1 fruit fly cellular context compared by ENCODE assay signal in the genomic region with DNA sequence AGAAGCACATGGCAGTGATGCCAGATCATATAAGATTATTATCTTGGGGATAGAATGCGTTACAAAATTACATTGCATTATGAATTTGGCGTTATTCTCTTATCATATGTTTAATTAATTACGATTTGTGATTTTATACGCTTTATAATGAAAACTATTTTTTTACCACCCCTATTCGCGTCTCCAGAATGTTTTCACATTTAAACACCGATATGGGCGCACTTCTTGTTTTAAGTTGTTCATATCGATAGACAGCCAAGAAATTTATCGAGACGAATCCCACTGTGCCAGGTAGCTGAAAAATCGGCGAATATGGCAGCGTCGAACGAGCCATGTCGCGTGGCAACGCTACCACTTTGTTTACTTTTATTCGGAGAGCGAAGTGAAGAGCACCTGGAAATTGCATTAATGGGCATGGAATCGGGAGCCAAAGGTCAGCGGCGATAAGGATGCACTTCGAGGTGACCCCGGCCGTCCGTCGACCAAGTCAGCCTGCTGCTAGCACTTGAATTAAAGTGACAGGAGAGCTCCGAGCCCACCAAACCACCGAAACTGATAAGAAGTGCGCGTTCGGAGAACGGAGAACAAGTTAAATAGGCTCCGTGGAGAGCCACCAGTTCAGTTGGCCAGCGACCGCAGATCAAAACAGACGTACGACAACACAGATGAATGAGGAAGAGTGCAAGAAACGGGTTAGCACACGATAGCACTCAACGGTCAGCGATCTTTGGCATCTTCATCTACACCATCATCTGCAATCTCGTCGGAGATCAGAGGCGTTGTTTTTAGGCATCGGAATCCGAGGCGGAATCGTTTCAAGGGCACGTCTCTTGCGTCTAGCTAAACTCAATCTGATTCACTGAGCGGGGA.
A peak's percentile ranks its signal among the peaks of the same experiment; 100 is the strongest.
TF ChIP-seq lines count a peak whose summit lies in the region.

Gale (plus strand) TSS at position 401 of the 870 bp plus-strand sequence.

TF ChIP-seq in whole organism, embryonic, 481 proteins besides CTCF, POLR2A, EP300 and RAD21 (continued from another document and continues in another):
- TF ChIP-seq nom (GFP tag; optimal IDR thresholded peaks at IDR 0.05; lab: Kevin White, UChicago) (peak; percentile 72), CG11504 (tag; optimal IDR thresholded peaks at IDR 0.05; lab: Kevin White, UChicago) (peak; percentile 2), Poxn (GFP tag; IDR thresholded peaks at IDR 0.05; lab: Robert Waterston, UW) (no peak), HLH3B (GFP tag; IDR thresholded peaks at IDR 0.05; lab: Robert Waterston, UW) (peak; percentile 20; the same call in 1 of the 2 replicates), CG13123 (GFP tag; optimal IDR thresholded peaks at IDR 0.05; lab: Kevin White, UChicago) (no peak), Trl (optimal IDR thresholded peaks at IDR 0.05; lab: Kevin White, UChicago) (peak; percentile 63 to 80), Trl (GFP tag; optimal IDR thresholded peaks at IDR 0.05; lab: Kevin White, UChicago) (no peak), C15 (GFP tag; IDR thresholded peaks at IDR 0.05; lab: Robert Waterston, UW) (no peak), CG4820 (GFP tag; optimal IDR thresholded peaks at IDR 0.05; lab: Kevin White, UChicago) (no peak), jumu (GFP tag; optimal IDR thresholded peaks at IDR 0.05; lab: Kevin White, UChicago) (peak; percentile 2), Myb (GFP tag; optimal IDR thresholded peaks at IDR 0.05; lab: Kevin White, UChicago) (peak; percentile 59), vnd (GFP tag; IDR thresholded peaks at IDR 0.05; lab: Robert Waterston, UW; ENCODE audit: partially characterized antibody) (peak; percentile 53; the same call in 1 of the 3 replicates), CG4360 (GFP tag; IDR thresholded peaks at IDR 0.05; lab: Robert Waterston, UW) (no peak), CG17328 (GFP tag; IDR thresholded peaks at IDR 0.05; lab: Robert Waterston, UW) (no peak; the same call in 1 of the 2 replicates), ci (GFP tag; IDR thresholded peaks at IDR 0.05; lab: Robert Waterston, UW) (peak; percentile 48; the same call in 1 of the 3 replicates), caup (GFP tag; optimal IDR thresholded peaks at IDR 0.05; lab: Kevin White, UChicago; ENCODE audit: severe bottlenecking) (peak; percentile 5), al (GFP tag; IDR thresholded peaks at IDR 0.05; lab: Robert Waterston, UW) (peak; percentile 10; the same call in 1 of the 2 replicates), CG13296 (GFP tag; optimal IDR thresholded peaks at IDR 0.05; lab: Kevin White, UChicago) (no peak), CG42726 (GFP tag; IDR thresholded peaks at IDR 0.05; lab: Robert Waterston, UW; ENCODE audit: partially characterized antibody) (peak; percentile 45; the same call in 1 of the 2 replicates), CG1603 (tag; optimal IDR thresholded peaks at IDR 0.05; lab: Kevin White, UChicago) (peak; percentile 27), CG9932 (GFP tag; IDR thresholded peaks at IDR 0.05; lab: Robert Waterston, UW) (no peak; the same call in 1 of the 2 replicates), z (GFP tag; IDR thresholded peaks at IDR 0.05; lab: Robert Waterston, UW) (no peak), CG11560 (tag; IDR thresholded peaks at IDR 0.05; lab: Robert Waterston, UW) (peak; percentile 55; the same call in 2 of the 3 replicates), Hand (GFP tag; optimal IDR thresholded peaks at IDR 0.05; lab: Kevin White, UChicago) (no peak), slbo (GFP tag; IDR thresholded peaks at IDR 0.05; lab: Robert Waterston, UW) (peak; percentile 20; the same call in 1 of the 2 replicates), Bdp1 (GFP tag; optimal IDR thresholded peaks at IDR 0.05; lab: Kevin White, UChicago) (no peak), Aef1 (GFP tag; IDR thresholded peaks at IDR 0.05; lab: Robert Waterston, UW) (no peak), exex (tag; optimal IDR thresholded peaks at IDR 0.05; lab: Kevin White, UChicago) (peak; percentile 32), prd (optimal IDR thresholded peaks at IDR 0.05; lab: Kevin White, UChicago) (no peak), prd (GFP tag; IDR thresholded peaks at IDR 0.05; lab: Robert Waterston, UW) (peak; percentile 23; the same call in 1 of the 3 replicates), Med (GFP tag; lab: Kevin White, UChicago) (peak; percentile 90), CG32532 (GFP tag; IDR thresholded peaks at IDR 0.05; lab: Robert Waterston, UW) (peak; percentile 24; the same call in 1 of the 2 replicates), Jarid2 (GFP tag; optimal IDR thresholded peaks at IDR 0.05; lab: Kevin White, UChicago) (peak; percentile 73), hb (GFP tag; IDR thresholded peaks at IDR 0.05; lab: Robert Waterston, UW; ENCODE audit: partially characterized antibody) (peak; percentile 24; the same call in 1 of the 3 replicates), CG15073 (GFP tag; optimal IDR thresholded peaks at IDR 0.05; lab: Kevin White, UChicago) (no peak), tgo (GFP tag; IDR thresholded peaks at IDR 0.05; lab: Robert Waterston, UW) (0 out of 3 replicates have a peak, but pooled peaks have one; percentile 16), HHEX (GFP tag; optimal IDR thresholded peaks at IDR 0.05; lab: Kevin White, UChicago) (no peak), Ets65A (GFP tag; lab: Kevin White, UChicago) (peak; percentile 86), Hr78 (GFP tag; optimal IDR thresholded peaks at IDR 0.05; lab: Kevin White, UChicago) (peak in 1 of 2 experiments; percentile 96), CG10267 (tag; optimal IDR thresholded peaks at IDR 0.05; lab: Kevin White, UChicago) (peak; percentile 72), CG16863 (GFP tag; optimal IDR thresholded peaks at IDR 0.05; lab: Kevin White, UChicago) (no peak), CG4424 (GFP tag; optimal IDR thresholded peaks at IDR 0.05; lab: Kevin White, UChicago) (peak; percentile 40), Dip2 (GFP tag; IDR thresholded peaks at IDR 0.05; lab: Robert Waterston, UW) (no peak), CG8924 (tag; optimal IDR thresholded peaks at IDR 0.05; lab: Kevin White, UChicago) (no peak), cas (GFP tag; IDR thresholded peaks at IDR 0.05; lab: Robert Waterston, UW) (0 out of 2 replicates have a peak, but pooled peaks have one; percentile 7), fu2 (GFP tag; optimal IDR thresholded peaks at IDR 0.05; lab: Kevin White, UChicago) (no peak), CG7928 (GFP tag; optimal IDR thresholded peaks at IDR 0.05; lab: Kevin White, UChicago) (no peak), CG14710 (tag; optimal IDR thresholded peaks at IDR 0.05; lab: Kevin White, UChicago) (peak; percentile 22), Dek (tag; optimal IDR thresholded peaks at IDR 0.05; lab: Kevin White, UChicago) (no peak), grn (GFP tag; optimal IDR thresholded peaks at IDR 0.05; lab: Kevin White, UChicago) (peak; percentile 79), Xbp1 (GFP tag; optimal IDR thresholded peaks at IDR 0.05; lab: Kevin White, UChicago) (no peak), CG33213 (GFP tag; optimal IDR thresholded peaks at IDR 0.05; lab: Kevin White, UChicago) (no peak), Pdp1 (GFP tag; optimal IDR thresholded peaks at IDR 0.05; lab: Kevin White, UChicago) (peak in 1 of 2 experiments; percentile 41), lola (GFP tag; optimal IDR thresholded peaks at IDR 0.05; lab: Kevin White, UChicago) (no peak), Gug (GFP tag; IDR thresholded peaks at IDR 0.05; lab: Robert Waterston, UW) (0 out of 4 replicates have a peak, but pooled peaks have one; percentile 4), knrl (GFP tag; IDR thresholded peaks at IDR 0.05; lab: Robert Waterston, UW; ENCODE audit: partially characterized antibody) (peak; percentile 71), CG34376 (GFP tag; optimal IDR thresholded peaks at IDR 0.05; lab: Kevin White, UChicago) (peak; percentile 72), zf30C (GFP tag; optimal IDR thresholded peaks at IDR 0.05; lab: Kevin White, UChicago) (no peak), Sox100B (GFP tag; optimal IDR thresholded peaks at IDR 0.05; lab: Kevin White, UChicago) (no peak), CG1647 (GFP tag; optimal IDR thresholded peaks at IDR 0.05; lab: Kevin White, UChicago) (peak; percentile 8), Hmr (GFP tag; optimal IDR thresholded peaks at IDR 0.05; lab: Kevin White, UChicago) (peak; percentile 25), Sin3A (optimal IDR thresholded peaks at IDR 0.05; lab: Kevin White, UChicago) (peak; percentile 65), chinmo (GFP tag; IDR thresholded peaks at IDR 0.05; lab: Robert Waterston, UW; ENCODE audit: partially characterized antibody) (peak; percentile 97), schlank (tag; optimal IDR thresholded peaks at IDR 0.05; lab: Kevin White, UChicago) (no peak), kay (GFP tag; optimal IDR thresholded peaks at IDR 0.05; lab: Kevin White, UChicago) (no peak), CG12299 (tag; optimal IDR thresholded peaks at IDR 0.05; lab: Kevin White, UChicago) (no peak), CG1233 (GFP tag; optimal IDR thresholded peaks at IDR 0.05; lab: Kevin White, UChicago) (no peak), CG17568 (GFP tag; optimal IDR thresholded peaks at IDR 0.05; lab: Kevin White, UChicago) (no peak), HLH4C (GFP tag; IDR thresholded peaks at IDR 0.05; lab: Robert Waterston, UW; ENCODE audit: partially characterized antibody) (peak; percentile 79), CG7556 (GFP tag; optimal IDR thresholded peaks at IDR 0.05; lab: Kevin White, UChicago) (no peak), Doc2 (GFP tag; IDR thresholded peaks at IDR 0.05; lab: Robert Waterston, UW) (no peak), sima (GFP tag; optimal IDR thresholded peaks at IDR 0.05; lab: Kevin White, UChicago) (no peak), CG13287 (GFP tag; IDR thresholded peaks at IDR 0.05; lab: Robert Waterston, UW; ENCODE audit: partially characterized antibody) (peak; percentile 76), slou (GFP tag; optimal IDR thresholded peaks at IDR 0.05; lab: Kevin White, UChicago) (no peak), CG5953 (GFP tag; IDR thresholded peaks at IDR 0.05; lab: Robert Waterston, UW) (no peak), insv (GFP tag; optimal IDR thresholded peaks at IDR 0.05; lab: Kevin White, UChicago) (no peak), Fer3 (tag; optimal IDR thresholded peaks at IDR 0.05; lab: Kevin White, UChicago) (no peak), lov (optimal IDR thresholded peaks at IDR 0.05; lab: Kevin White, UChicago) (no peak), lov (GFP tag; IDR thresholded peaks at IDR 0.05; lab: Robert Waterston, UW) (no peak), sim (GFP tag; IDR thresholded peaks at IDR 0.05; lab: Robert Waterston, UW) (no peak), ftz-f1 (GFP tag; optimal IDR thresholded peaks at IDR 0.05; lab: Kevin White, UChicago) (peak; percentile 68), Dfd (GFP tag; optimal IDR thresholded peaks at IDR 0.05; lab: Kevin White, UChicago) (no peak), NC2α (GFP tag; optimal IDR thresholded peaks at IDR 0.05; lab: Kevin White, UChicago) (no peak), bowl (GFP tag; IDR thresholded peaks at IDR 0.05; lab: Robert Waterston, UW) (no peak; the same call in 1 of the 2 replicates), CG12236 (GFP tag; optimal IDR thresholded peaks at IDR 0.05; lab: Kevin White, UChicago) (no peak), gcm (GFP tag; optimal IDR thresholded peaks at IDR 0.05; lab: Kevin White, UChicago) (no peak), CG10654 (GFP tag; optimal IDR thresholded peaks at IDR 0.05; lab: Kevin White, UChicago) (no peak), seq (GFP tag; IDR thresholded peaks at IDR 0.05; lab: Robert Waterston, UW) (no peak), CG11247 (GFP tag; IDR thresholded peaks at IDR 0.05; lab: Robert Waterston, UW) (no peak), CG7963 (GFP tag; IDR thresholded peaks at IDR 0.05; lab: Robert Waterston, UW; ENCODE audit: partially characterized antibody) (0 out of 3 replicates have a peak, but pooled peaks have one; percentile 12), BtbVII (GFP tag; optimal IDR thresholded peaks at IDR 0.05; lab: Kevin White, UChicago) (no peak), tna (GFP tag; IDR thresholded peaks at IDR 0.05; lab: Robert Waterston, UW; ENCODE audit: partially characterized antibody) (peak; percentile 61; the same call in 1 of the 2 replicates), repo (GFP tag; optimal IDR thresholded peaks at IDR 0.05; lab: Kevin White, UChicago) (no peak), amos (GFP tag; IDR thresholded peaks at IDR 0.05; lab: Robert Waterston, UW; ENCODE audit: partially characterized antibody) (peak; percentile 73), tx (GFP tag; optimal IDR thresholded peaks at IDR 0.05; lab: Kevin White, UChicago) (no peak), CG2116 (GFP tag; optimal IDR thresholded peaks at IDR 0.05; lab: Kevin White, UChicago) (peak; percentile 43), ranshi (GFP tag; IDR thresholded peaks at IDR 0.05; lab: Robert Waterston, UW) (0 out of 2 replicates have a peak, but pooled peaks have one; percentile 13), vvl (GFP tag; IDR thresholded peaks at IDR 0.05; lab: Robert Waterston, UW) (no peak; the same call in 1 of the 2 replicates), CG6791 (GFP tag; IDR thresholded peaks at IDR 0.05; lab: Robert Waterston, UW; ENCODE audit: partially characterized antibody) (peak; percentile 67), CG9215 (GFP tag; IDR thresholded peaks at IDR 0.05; lab: Robert Waterston, UW) (no peak), CG16813 (GFP tag; IDR thresholded peaks at IDR 0.05; lab: Robert Waterston, UW; ENCODE audit: partially characterized antibody) (peak; percentile 65), bab2 (GFP tag; optimal IDR thresholded peaks at IDR 0.05; lab: Kevin White, UChicago) (peak; percentile 68), Oaz (GFP tag; IDR thresholded peaks at IDR 0.05; lab: Robert Waterston, UW) (no peak), CG9817 (tag; optimal IDR thresholded peaks at IDR 0.05; lab: Kevin White, UChicago) (no peak), kni (GFP tag; optimal IDR thresholded peaks at IDR 0.05; lab: Kevin White, UChicago) (no peak), H15 (GFP tag; IDR thresholded peaks at IDR 0.05; lab: Robert Waterston, UW) (no peak), pnt (GFP tag; optimal IDR thresholded peaks at IDR 0.05; lab: Kevin White, UChicago) (no peak), CG2678 (tag; optimal IDR thresholded peaks at IDR 0.05; lab: Kevin White, UChicago) (no peak), CG8089 (GFP tag; optimal IDR thresholded peaks at IDR 0.05; lab: Kevin White, UChicago) (no peak), CG3281 (GFP tag; optimal IDR thresholded peaks at IDR 0.05; lab: Kevin White, UChicago) (no peak), kah (GFP tag; optimal IDR thresholded peaks at IDR 0.05; lab: Kevin White, UChicago) (no peak), Lpt (GFP tag; optimal IDR thresholded peaks at IDR 0.05; lab: Kevin White, UChicago) (no peak), Eip74EF (GFP tag; optimal IDR thresholded peaks at IDR 0.05; lab: Kevin White, UChicago) (peak in 1 of 2 experiments; percentile 62), Rfx (GFP tag; IDR thresholded peaks at IDR 0.05; lab: Robert Waterston, UW) (peak; percentile 55), CG31441 (GFP tag; IDR thresholded peaks at IDR 0.05; lab: Robert Waterston, UW) (0 out of 2 replicates have a peak, but pooled peaks have one; percentile 11), BEAF-32 (GFP tag; optimal IDR thresholded peaks at IDR 0.05; lab: Kevin White, UChicago) (peak; percentile 66), CG9797 (GFP tag; optimal IDR thresholded peaks at IDR 0.05; lab: Kevin White, UChicago) (no peak), Xrp1 (GFP tag; IDR thresholded peaks at IDR 0.05; lab: Robert Waterston, UW) (no peak)
